Worm (Caenorhabditis elegans) whole organism, dauer: ENCODE data around the gene twk-39.

Source experiments
- unc-62 ChIP-seq: sonication (generic microtip); optimal IDR thresholded peaks from 2 replicates; lab custom pipeline; 2017; ENCODE audit warnings: missing biosample characterization, missing genetic modification reagents, missing genetic modification characterization

twk-39 gene

ce11 chrIII:11834168-11834567, 38.6 kb downstream of the twk-39 start:
- TF ChIP-seq unc-62 = no peak

DNA sequence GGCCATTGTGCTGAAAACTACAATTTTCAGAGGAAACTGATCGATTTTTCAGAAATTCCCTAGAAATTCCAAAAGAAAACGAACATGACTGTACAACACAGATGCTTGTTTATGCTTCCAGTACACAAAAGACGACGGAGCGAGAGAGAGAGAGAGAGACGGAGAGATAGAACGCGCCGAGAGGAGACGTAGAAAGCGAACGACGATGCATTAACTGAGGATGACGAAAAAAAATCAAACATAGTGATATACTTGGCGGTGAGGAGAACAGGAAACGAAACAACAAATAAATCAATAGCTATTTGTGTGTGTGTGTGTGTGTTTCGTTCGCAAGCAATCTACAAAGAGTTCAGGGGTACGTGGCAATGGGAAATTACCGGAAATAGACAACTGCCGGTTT, 39.2 kb downstream of the twk-39 start:
- TF ChIP-seq unc-62 = no peak

ce11 chrIII:11836054-11836453, 40.5 kb downstream of the twk-39 start:
- TF ChIP-seq unc-62 = no peak

DNA sequence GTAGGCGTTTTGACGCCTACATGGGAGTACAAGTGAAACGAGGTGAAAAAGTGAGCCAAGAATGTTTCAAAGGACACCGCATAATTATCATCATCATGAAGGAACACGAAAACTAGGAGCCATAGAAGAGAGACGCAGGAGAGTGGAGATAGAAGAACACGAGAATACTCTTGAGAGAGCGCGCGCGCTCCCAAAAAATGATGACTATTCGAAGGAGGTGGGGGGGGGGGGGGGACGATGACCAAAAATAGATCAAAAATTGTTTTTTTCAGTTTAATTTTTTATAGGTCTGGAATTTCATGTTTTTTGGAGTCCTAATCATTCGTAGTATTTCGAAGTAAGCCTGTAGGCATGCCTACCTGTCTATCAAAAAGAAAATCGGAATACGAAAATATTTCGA, 41.2 kb downstream of the twk-39 start:
- no peak for TF ChIP-seq unc-62

DNA sequence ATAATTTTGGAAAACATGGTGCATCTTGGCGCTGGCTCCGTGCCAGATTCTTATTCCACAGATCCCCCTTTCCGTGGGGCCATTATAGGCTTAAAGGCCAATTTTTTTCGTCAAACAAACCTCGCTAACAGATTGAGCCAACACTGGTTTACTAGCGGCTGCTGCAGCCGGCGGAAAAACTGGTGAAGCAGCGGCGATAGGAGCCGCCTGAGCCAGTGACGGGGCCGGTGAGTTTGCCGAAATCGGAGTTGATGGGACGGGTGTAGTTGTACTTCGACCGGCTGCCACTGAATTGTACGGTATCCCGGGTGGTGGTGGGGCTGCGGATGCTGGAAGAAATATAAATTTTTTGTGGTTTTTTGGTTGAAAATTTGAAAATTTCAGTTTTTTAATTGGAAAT, 46.2 kb downstream of the twk-39 start:
- TF ChIP-seq unc-62 = no peak

DNA sequence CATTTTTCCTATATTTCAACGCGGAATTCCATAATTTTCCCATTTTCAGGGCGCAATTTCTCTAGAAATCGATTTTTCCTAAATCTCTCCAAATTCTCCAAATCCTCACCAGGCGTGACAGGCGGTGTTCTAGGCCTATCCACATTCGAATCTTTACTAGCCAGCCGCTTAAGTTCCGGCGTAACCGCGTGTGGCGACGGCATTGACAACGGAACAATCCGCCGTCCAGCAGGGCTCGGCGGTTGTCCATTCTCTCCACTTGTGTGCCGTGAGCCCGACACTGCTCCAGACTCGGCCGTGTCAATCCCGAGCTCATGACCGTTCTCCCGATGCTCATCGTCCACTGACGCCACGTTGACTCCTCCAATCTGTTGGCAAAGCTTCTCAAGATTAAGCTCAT, 47.5 kb downstream of the twk-39 start:
- TF ChIP-seq unc-62 = no peak

DNA sequence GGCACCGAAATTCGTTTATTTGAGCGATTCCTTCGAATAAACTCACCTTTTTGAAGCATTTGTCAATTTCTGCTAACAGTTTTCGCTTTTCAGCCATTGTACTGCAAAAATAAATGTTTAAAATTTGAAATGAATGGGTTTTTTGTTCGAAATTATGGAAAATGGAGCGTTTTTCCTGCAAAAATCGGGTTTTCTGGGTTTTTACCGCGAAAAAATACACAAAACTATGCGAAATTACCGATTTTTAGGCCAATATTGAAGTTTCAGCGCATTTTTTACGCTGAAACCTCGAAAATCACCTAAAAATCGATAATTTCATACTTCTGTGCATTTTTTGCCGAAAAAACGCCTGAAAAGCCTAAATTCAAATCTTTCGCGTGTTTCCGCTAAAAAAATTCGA, 50.8 kb downstream of the twk-39 start, which contains the start of gene ntl-3:
TSS of gene ntl-3 (minus strand) at position 101 of the 400 bp plus-strand sequence.
- no peak for TF ChIP-seq unc-62

- no peak for TF ChIP-seq unc-62
Measured at ce11 chrIII:11847014-11847413, 51.5 kb downstream of the twk-39 start.

- no peak for TF ChIP-seq unc-62
Measured at ce11 chrIII:11847658-11848202, 52.2 kb downstream of the twk-39 start, which contains the start of gene mif-1. mif-1 (plus strand) TSS chrIII:11848152.

- no peak for TF ChIP-seq unc-62
Measured at ce11 chrIII:11848317-11848716, 52.8 kb downstream of the twk-39 start.

DNA sequence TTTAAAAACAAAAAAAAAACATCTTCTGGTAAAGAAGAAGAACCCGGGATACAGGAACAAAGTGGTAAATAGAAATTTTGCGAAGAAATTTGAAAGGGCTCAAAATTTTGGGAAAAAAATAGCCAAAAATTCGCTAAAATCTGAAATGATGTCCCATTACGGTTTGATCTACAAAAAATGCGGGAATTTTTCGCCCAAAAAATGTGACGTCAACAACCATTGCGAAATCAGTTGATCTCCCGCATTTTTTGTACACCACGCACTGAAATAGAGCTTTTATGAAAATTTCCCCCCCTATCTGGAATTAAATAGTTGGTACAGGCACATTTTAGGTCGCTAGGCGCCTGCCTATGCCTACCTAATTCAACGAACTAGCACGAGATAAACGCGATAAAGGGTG, 54.0 kb downstream of the twk-39 start:
- no peak for TF ChIP-seq unc-62
